Fruit fly (Drosophila melanogaster): ENCODE measurements around the gene CG44405.

DNA sequence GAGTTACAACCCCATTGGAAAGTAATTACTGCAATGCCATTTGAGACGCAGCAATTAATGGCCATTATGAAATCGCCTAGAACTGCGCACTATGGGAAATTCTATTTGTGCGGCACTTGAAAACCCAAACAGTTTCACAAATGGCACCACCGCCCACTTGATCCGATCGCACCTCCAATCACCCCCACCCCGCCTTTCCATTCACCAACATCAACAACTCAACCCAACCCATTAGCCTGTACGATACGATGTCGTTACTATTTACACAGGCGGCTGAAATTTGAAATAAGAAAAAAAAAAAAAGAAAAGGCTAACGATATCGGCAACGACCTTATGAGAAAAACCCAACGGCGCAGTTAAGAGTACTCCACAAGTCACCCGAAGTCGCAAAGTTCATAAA is 25.0 kb downstream of the CG44405 start:
- TF ChIP-seq insv (optimal IDR thresholded peaks at IDR 0.05) (no peak), psq (optimal IDR thresholded peaks at IDR 0.05) (no peak), Myc (optimal IDR thresholded peaks at IDR 0.05) (no peak), h (optimal IDR thresholded peaks at IDR 0.05) (no peak), Sin3A (optimal IDR thresholded peaks at IDR 0.05) (no peak)

All from Kc167 (cell line).